Fruit fly (Drosophila melanogaster) whole organism, embryonic: ENCODE data around the gene CG10208.

Experiments
- ATbp ChIP-seq: fragments of 200-800 bp; sonication (Bioruptor generic); optimal IDR thresholded peaks from 2 replicates; lab custom pipeline; 2017; ENCODE audit warnings: missing biosample characterization, mild to moderate bottlenecking, missing genetic modification characterization, missing genetic modification reagents
- Abd-B ChIP-seq: fragments of 200-800 bp; sonication (Bioruptor generic); optimal IDR thresholded peaks from 2 replicates; lab custom pipeline; 2018; ENCODE audit warnings: missing biosample characterization, mild to moderate bottlenecking, missing genetic modification characterization, moderate library complexity
- CG11247 ChIP-seq: fragments of 200-800 bp; sonication (Bioruptor generic); IDR thresholded peaks from 2 replicates; pipeline ENCODE4 v1.3.6; 2022; ENCODE audit warnings: missing biosample characterization, missing genetic modification characterization
- CG13123 ChIP-seq: fragments of 200-800 bp; sonication (Bioruptor generic); optimal IDR thresholded peaks from 2 replicates; lab custom pipeline; 2016; ENCODE audit warnings: missing biosample characterization, missing genetic modification characterization
- CG14014 ChIP-seq: fragments of 200-800 bp; sonication (Bioruptor generic); IDR thresholded peaks from 2 replicates; pipeline ENCODE4 v1.3.6; 2022; ENCODE audit warnings: missing biosample characterization, missing genetic modification characterization
- CG15011 ChIP-seq: fragments of 200-800 bp; sonication (Bioruptor generic); optimal IDR thresholded peaks from 3 replicates; lab custom pipeline; 2018; ENCODE audit warnings: missing biosample characterization, mild to moderate bottlenecking, missing genetic modification characterization
- CG15479 ChIP-seq: fragments of 200-800 bp; sonication (Bioruptor generic); optimal IDR thresholded peaks from 3 replicates; lab custom pipeline; 2019; ENCODE audit warnings: missing biosample characterization, mild to moderate bottlenecking, missing genetic modification characterization, moderate library complexity
- CG18476 ChIP-seq: fragments of 200-800 bp; sonication (Bioruptor generic); optimal IDR thresholded peaks from 2 replicates; lab custom pipeline; 2016; ENCODE audit warnings: missing biosample characterization, mild to moderate bottlenecking, missing genetic modification characterization
- CG2116 ChIP-seq: fragments of 200-800 bp; sonication (Bioruptor generic); optimal IDR thresholded peaks from 3 replicates; lab custom pipeline; 2018; ENCODE audit warnings: missing biosample characterization, mild to moderate bottlenecking, missing genetic modification characterization
- CG30020 ChIP-seq: fragments of 200-800 bp; optimal IDR thresholded peaks from 2 replicates; lab custom pipeline; 2019; ENCODE audit warnings: missing biosample characterization, mild to moderate bottlenecking, missing genetic modification characterization, moderate library complexity
- CG31365 ChIP-seq: fragments of 200-800 bp; sonication (Bioruptor generic); optimal IDR thresholded peaks from 2 replicates; lab custom pipeline; 2018; ENCODE audit warnings: missing biosample characterization, mild to moderate bottlenecking, missing genetic modification characterization
- CG33213 ChIP-seq: fragments of 200-800 bp; sonication (Bioruptor generic); optimal IDR thresholded peaks from 3 replicates; lab custom pipeline; 2016; ENCODE audit warnings: missing biosample characterization, missing genetic modification characterization
- CG42726 ChIP-seq: fragments of 200-800 bp; sonication (Bioruptor generic); IDR thresholded peaks from 2 replicates; pipeline ENCODE4 v1.3.6; 2022; ENCODE audit warnings: missing biosample characterization, missing genetic modification characterization; ENCODE audit not compliant: partially characterized antibody
- CG4328 ChIP-seq: fragments of 200-800 bp; sonication (Bioruptor generic); optimal IDR thresholded peaks from 3 replicates; lab custom pipeline; 2017; ENCODE audit warnings: missing biosample characterization, missing genetic modification reagents, missing genetic modification characterization
- CG6175 ChIP-seq: fragments of 200-800 bp; sonication (Bioruptor generic); IDR thresholded peaks from 3 replicates; pipeline ENCODE4 v1.3.6; 2022; ENCODE audit warnings: missing biosample characterization, missing genetic modification characterization
- CG6689 ChIP-seq: fragments of 200-800 bp; sonication (Bioruptor generic); IDR thresholded peaks from 2 replicates; pipeline ENCODE4 v1.3.6; 2022; ENCODE audit warnings: missing biosample characterization, missing genetic modification characterization
- CG6791 ChIP-seq: fragments of 200-800 bp; sonication (Bioruptor generic); IDR thresholded peaks from 3 replicates; pipeline ENCODE4 v1.3.6; 2022; ENCODE audit warnings: missing biosample characterization, missing genetic modification characterization; ENCODE audit not compliant: partially characterized antibody
- CG6854 ChIP-seq: fragments of 200-800 bp; sonication (Bioruptor generic); optimal IDR thresholded peaks from 3 replicates; lab custom pipeline; 2017; ENCODE audit warnings: missing biosample characterization, mild to moderate bottlenecking, missing genetic modification characterization
- CG7271 ChIP-seq: fragments of 200-800 bp; sonication (Bioruptor generic); optimal IDR thresholded peaks from 2 replicates; lab custom pipeline; 2018; ENCODE audit warnings: missing biosample characterization, mild to moderate bottlenecking, missing genetic modification characterization, moderate library complexity
- CG7745 ChIP-seq: fragments of 200-800 bp; sonication (Bioruptor generic); optimal IDR thresholded peaks from 2 replicates; lab custom pipeline; 2018; ENCODE audit warnings: missing biosample characterization, mild to moderate bottlenecking, missing genetic modification characterization, moderate library complexity
- CG8089 ChIP-seq: fragments of 200-800 bp; sonication (Bioruptor generic); optimal IDR thresholded peaks from 3 replicates; lab custom pipeline; 2016; ENCODE audit warnings: missing biosample characterization, missing genetic modification characterization
- CHES-1-like ChIP-seq: fragments of 200-800 bp; sonication (Bioruptor generic); optimal IDR thresholded peaks from 2 replicates; lab custom pipeline; 2016; ENCODE audit warnings: missing biosample characterization, missing genetic modification characterization
- Dad ChIP-seq: fragments of 200-800 bp; sonication (Bioruptor generic); optimal IDR thresholded peaks from 3 replicates; lab custom pipeline; 2016; ENCODE audit warnings: missing biosample characterization, missing genetic modification characterization
- Ets65A ChIP-seq: fragments of 200-800 bp; sonication (Bioruptor generic); peaks from one replicate; lab custom pipeline; 2016; ENCODE audit warnings: missing biosample characterization, missing genetic modification characterization
- H2.0 ChIP-seq: fragments of 200-800 bp; sonication (Bioruptor generic); IDR thresholded peaks from 2 replicates; pipeline ENCODE4 v1.3.6; 2022; ENCODE audit warnings: missing biosample characterization, missing genetic modification characterization
- Hmr ChIP-seq: fragments of 200-800 bp; sonication (Bioruptor generic); optimal IDR thresholded peaks from 3 replicates; lab custom pipeline; 2017; ENCODE audit warnings: mild to moderate bottlenecking, missing biosample characterization, missing genetic modification reagents, missing genetic modification characterization
- Hr78 ChIP-seq, 2 experiments: fragments of 200-800 bp in 1 of 2; fragments of >200 bp in 1 of 2; sonication (Bioruptor generic) in 1 of 2; optimal IDR thresholded peaks; 2 replicates each; lab custom pipeline; 2017 to 2019; ENCODE audit warnings: missing biosample characterization in 2 of 2, missing genetic modification characterization in 2 of 2, mild to moderate bottlenecking in 1 of 2, moderate library complexity in 1 of 2
- Spps ChIP-seq: fragments of 200-800 bp; sonication (Bioruptor generic); optimal IDR thresholded peaks from 2 replicates; lab custom pipeline; 2018; ENCODE audit warnings: missing biosample characterization, mild to moderate bottlenecking, missing genetic modification characterization
- Stat92E ChIP-seq, 3 experiments: fragments of >200 bp in 2 of 3; fragments of 200-800 bp in 1 of 3; sonication (Bioruptor generic) in 1 of 3; optimal IDR thresholded peaks; 2 replicates each; lab custom pipeline; 2017 to 2019; ENCODE audit warnings: missing biosample characterization in 3 of 3, missing genetic modification characterization in 3 of 3, mild to moderate bottlenecking in 1 of 3, moderate library complexity in 1 of 3
- YL-1 ChIP-seq: fragments of 200-800 bp; sonication (Bioruptor generic); optimal IDR thresholded peaks from 3 replicates; lab custom pipeline; 2017; ENCODE audit warnings: missing biosample characterization, mild to moderate bottlenecking, missing genetic modification characterization
- aop ChIP-seq: fragments of 200-800 bp; sonication (Bioruptor generic); IDR thresholded peaks from 2 replicates; pipeline ENCODE4 v1.3.6; 2022; ENCODE audit warnings: missing biosample characterization, missing genetic modification characterization
- chm ChIP-seq: fragments of 200-800 bp; sonication (Bioruptor generic); IDR thresholded peaks from 2 replicates; pipeline ENCODE4 v1.3.6; 2022; ENCODE audit warnings: missing biosample characterization, missing genetic modification characterization
- crc ChIP-seq: fragments of 200-800 bp; sonication (Bioruptor generic); optimal IDR thresholded peaks from 2 replicates; lab custom pipeline; 2016; ENCODE audit warnings: missing biosample characterization, missing genetic modification characterization
- croc ChIP-seq: fragments of 200-800 bp; sonication (Bioruptor generic); conservative IDR thresholded peaks from 3 replicates; pipeline ENCODE4 v1.3.6; 2022; ENCODE audit warnings: missing biosample characterization, missing genetic modification characterization
- cwo ChIP-seq: fragments of 200-800 bp; sonication (Bioruptor generic); optimal IDR thresholded peaks from 3 replicates; lab custom pipeline; 2017; ENCODE audit warnings: missing biosample characterization, missing genetic modification characterization, mild to moderate bottlenecking, moderate library complexity, missing genetic modification reagents
- fd64A ChIP-seq: fragments of 200-800 bp; sonication (Bioruptor generic); optimal IDR thresholded peaks from 3 replicates; lab custom pipeline; 2018; ENCODE audit warnings: missing biosample characterization, mild to moderate bottlenecking, missing genetic modification characterization
- gcm2 ChIP-seq: fragments of 200-800 bp; sonication (Bioruptor generic); optimal IDR thresholded peaks from 2 replicates; lab custom pipeline; 2016; ENCODE audit warnings: missing biosample characterization, missing genetic modification characterization
- gem ChIP-seq: fragments of 200-800 bp; sonication (Bioruptor generic); optimal IDR thresholded peaks from 2 replicates; lab custom pipeline; 2019; ENCODE audit warnings: missing biosample characterization, mild to moderate bottlenecking, missing genetic modification characterization, moderate library complexity
- kay ChIP-seq: fragments of 200-800 bp; sonication (Bioruptor generic); optimal IDR thresholded peaks from 2 replicates; lab custom pipeline; 2016; ENCODE audit warnings: missing biosample characterization, missing genetic modification characterization
- kni ChIP-seq: fragments of 200-800 bp; sonication (Bioruptor generic); optimal IDR thresholded peaks from 3 replicates; lab custom pipeline; 2017; ENCODE audit warnings: mild to moderate bottlenecking, missing biosample characterization, missing genetic modification reagents, missing genetic modification characterization
- lmd ChIP-seq: fragments of 200-800 bp; sonication (Bioruptor generic); IDR thresholded peaks from 2 replicates; pipeline ENCODE4 v1.3.6; 2022; ENCODE audit warnings: missing biosample characterization, missing genetic modification characterization
- maf-S ChIP-seq: fragments of 200-800 bp; sonication (Bioruptor generic); optimal IDR thresholded peaks from 2 replicates; lab custom pipeline; 2016; ENCODE audit warnings: missing biosample characterization, missing genetic modification characterization
- nerfin-1 ChIP-seq: fragments of 200-800 bp; sonication (Bioruptor generic); optimal IDR thresholded peaks from 3 replicates; lab custom pipeline; 2019; ENCODE audit warnings: missing biosample characterization, mild to moderate bottlenecking, missing genetic modification characterization, moderate library complexity
- odd ChIP-seq: fragments of 200-800 bp; sonication (Bioruptor generic); optimal IDR thresholded peaks from 2 replicates; lab custom pipeline; 2017; ENCODE audit warnings: missing biosample characterization, mild to moderate bottlenecking, missing genetic modification characterization
- sc ChIP-seq, 3 experiments: fragments of >200 bp in 2 of 3; fragments of 200-800 bp in 1 of 3; sonication (Bioruptor generic) in 1 of 3; optimal IDR thresholded peaks; 2 replicates in 2 of 3; 3 replicates in 1 of 3; lab custom pipeline; 2017; ENCODE audit warnings: mild to moderate bottlenecking in 1 of 3, missing biosample characterization in 1 of 3, missing genetic modification characterization in 1 of 3, missing genetic modification reagents in 1 of 3
- ssp ChIP-seq: fragments of 200-800 bp; sonication (Bioruptor generic); IDR thresholded peaks from 2 replicates; pipeline ENCODE4 v1.3.6; 2022; ENCODE audit warnings: missing biosample characterization, missing genetic modification characterization
- wdn ChIP-seq: fragments of 200-800 bp; sonication (Bioruptor generic); IDR thresholded peaks from 2 replicates; pipeline ENCODE4 v1.3.6; 2022; ENCODE audit warnings: missing biosample characterization, missing genetic modification characterization
- zen2 ChIP-seq: fragments of 200-800 bp; sonication (Bioruptor generic); IDR thresholded peaks from 3 replicates; pipeline ENCODE4 v1.3.6; 2022; ENCODE audit warnings: missing biosample characterization, missing genetic modification characterization; ENCODE audit not compliant: partially characterized antibody
- zfh2 ChIP-seq: fragments of 200-800 bp; sonication (Bioruptor generic); optimal IDR thresholded peaks from 2 replicates; lab custom pipeline; 2016; ENCODE audit warnings: missing biosample characterization, missing genetic modification characterization

CG10208 gene

dm6 chr3R:23817566-23818202 lies 43.8 kb upstream of the CG10208 start (continued):
- no peak for TF ChIP-seq CHES-1-like (GFP tag; lab: Kevin White, UChicago)
- TF ChIP-seq CG14014 (GFP tag; lab: Robert Waterston, UW) = no peak
- no peak for TF ChIP-seq CG18476 (GFP tag; lab: Kevin White, UChicago)
- TF ChIP-seq CG6791 (GFP tag; lab: Robert Waterston, UW) = no peak
- no peak for TF ChIP-seq Abd-B (GFP tag; lab: Kevin White, UChicago)
- TF ChIP-seq zen2 (GFP tag; lab: Robert Waterston, UW) = no peak
- TF ChIP-seq CG30020 (tag; lab: Kevin White, UChicago) = no peak
- no peak for TF ChIP-seq wdn (GFP tag; lab: Robert Waterston, UW)
- TF ChIP-seq kay (GFP tag; lab: Kevin White, UChicago) = no peak
- TF ChIP-seq CG33213 = no peak
- TF ChIP-seq cwo (GFP tag; lab: Kevin White, UChicago) = no peak
- TF ChIP-seq lmd (GFP tag; lab: Robert Waterston, UW) = peak; percentile 38
- peak; percentile 26; the same call in 1 of the 2 replicates for TF ChIP-seq chm (GFP tag; lab: Robert Waterston, UW)
- TF ChIP-seq CG15011 (GFP tag; lab: Kevin White, UChicago) = no peak
- TF ChIP-seq gcm2 = no peak
- TF ChIP-seq CG6689 (GFP tag; lab: Robert Waterston, UW) = no peak
- TF ChIP-seq crc (GFP tag; lab: Kevin White, UChicago) = no peak
- TF ChIP-seq CG4328 (GFP tag; lab: Kevin White, UChicago) = peak; percentile 28
- peak; percentile 25 for TF ChIP-seq CG31365
- peak; percentile 10 for TF ChIP-seq Dad (GFP tag; lab: Kevin White, UChicago)
- TF ChIP-seq nerfin-1 = no peak
- TF ChIP-seq CG11247 = no peak
- TF ChIP-seq gem = no peak
- TF ChIP-seq Spps (tag; lab: Kevin White, UChicago) = no peak
- TF ChIP-seq ATbp (GFP tag; lab: Kevin White, UChicago) = peak; percentile 49
- no peak for TF ChIP-seq CG7271 (tag; lab: Kevin White, UChicago)
- no peak for TF ChIP-seq CG15479
- TF ChIP-seq CG13123 = no peak
- no peak for TF ChIP-seq Ets65A (GFP tag; lab: Kevin White, UChicago)
- TF ChIP-seq odd (GFP tag; lab: Kevin White, UChicago) = no peak
- no peak for TF ChIP-seq maf-S (GFP tag; lab: Kevin White, UChicago)
- TF ChIP-seq zfh2 (GFP tag; lab: Kevin White, UChicago) = no peak
- no peak for TF ChIP-seq CG42726 (GFP tag; lab: Robert Waterston, UW)
- no peak for TF ChIP-seq Stat92E (GFP tag; optimal IDR thresholded peaks at IDR 0.05; lab: Kevin White, UChicago)
- no peak for TF ChIP-seq CG7745 (tag; lab: Kevin White, UChicago)
- TF ChIP-seq aop (GFP tag; lab: Robert Waterston, UW) = no peak
- TF ChIP-seq H2.0 = peak; percentile 53
- TF ChIP-seq CG2116 = no peak
- peak; percentile 12 for TF ChIP-seq YL-1 (GFP tag; lab: Kevin White, UChicago)
- peak; percentile 27 for TF ChIP-seq fd64A
- no peak for TF ChIP-seq Hmr (GFP tag; lab: Kevin White, UChicago)
- TF ChIP-seq sc (optimal IDR thresholded peaks at IDR 0.05; lab: Kevin White, UChicago) = no peak
- TF ChIP-seq sc (GFP tag; optimal IDR thresholded peaks at IDR 0.05; lab: Kevin White, UChicago) = no peak
- no peak for TF ChIP-seq CG8089 (GFP tag; lab: Kevin White, UChicago)
- no peak for TF ChIP-seq croc (GFP tag; lab: Robert Waterston, UW)
- peak; percentile 89 for TF ChIP-seq kni (GFP tag; lab: Kevin White, UChicago)
- TF ChIP-seq CG6854 (GFP tag; lab: Kevin White, UChicago) = no peak
- TF ChIP-seq CG6175 (GFP tag; lab: Robert Waterston, UW) = no peak
- TF ChIP-seq ssp (GFP tag; lab: Robert Waterston, UW) = no peak
- TF ChIP-seq Hr78 (GFP tag; optimal IDR thresholded peaks at IDR 0.05; lab: Kevin White, UChicago) = no peak
